Fruit fly (Drosophila melanogaster): ENCODE measurements around the gene CG15370.

DNA sequence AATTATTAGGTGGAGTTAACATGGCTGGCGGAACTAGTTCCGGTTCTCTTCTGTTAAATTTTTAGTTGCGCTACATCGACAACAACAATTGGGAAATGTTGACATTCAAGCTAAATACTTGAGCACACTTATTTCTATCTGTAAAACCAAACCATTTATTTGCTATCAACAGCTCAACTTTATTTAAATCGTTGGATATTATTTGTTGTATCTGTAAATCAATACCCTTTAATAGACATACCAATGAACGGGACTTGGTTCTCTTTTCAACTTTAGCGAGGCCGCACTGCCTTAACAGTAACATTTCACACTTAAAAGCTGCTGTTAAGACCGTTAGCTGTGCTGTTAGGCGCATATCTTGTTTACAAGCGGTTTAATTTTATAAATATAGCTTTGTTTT is 31.6 kb upstream of the CG15370 start, which contains the start of gene CG12106:
- TF ChIP-seq cnc (optimal IDR thresholded peaks at IDR 0.05) (no peak), CG12768 (GFP tag; optimal IDR thresholded peaks at IDR 0.05) (peak; percentile 25), kay (GFP tag; ENCODE audit: borderline replicate concordance) (no peak), cic (GFP tag; optimal IDR thresholded peaks at IDR 0.05) (no peak), CG5204 (GFP tag; optimal IDR thresholded peaks at IDR 0.05) (peak; percentile 39), CG1620 (GFP tag; optimal IDR thresholded peaks at IDR 0.05) (peak; percentile 56), CG7101 (tag; optimal IDR thresholded peaks at IDR 0.05) (peak; percentile 73), ovo (GFP tag; optimal IDR thresholded peaks at IDR 0.05) (peak; percentile 57), Hr96 (GFP tag; optimal IDR thresholded peaks at IDR 0.05) (no peak), Clk (GFP tag; optimal IDR thresholded peaks at IDR 0.05) (no peak), Mnt (GFP tag; optimal IDR thresholded peaks at IDR 0.05) (peak; percentile 29), tj (GFP tag; optimal IDR thresholded peaks at IDR 0.05) (no peak), Crg-1 (GFP tag; optimal IDR thresholded peaks at IDR 0.05) (peak; percentile 28), CG11617 (GFP tag; optimal IDR thresholded peaks at IDR 0.05) (peak; percentile 25)

Measured in whole organism, adult.